Worm (Caenorhabditis elegans): ENCODE results near the gene rde-8.

rde-8 gene

ce11 chrIV:7121313-7122055 lies 18.4 kb upstream of the rde-8 start, which contains the start of the genes C34D4.10 and str-48:
Gene C34D4.10 (minus strand): TSS chrIV:7121413.
Gene str-48 (plus strand): TSS chrIV:7122005.
- no peak for TF ChIP-seq crh-2 (tag; optimal IDR thresholded peaks at IDR 0.05)
- TF ChIP-seq dmd-4 (tag; optimal IDR thresholded peaks at IDR 0.05): no peak
- TF ChIP-seq nhr-10 (tag; optimal IDR thresholded peaks at IDR 0.05): no peak
- TF ChIP-seq mbf-1 (tag; optimal IDR thresholded peaks at IDR 0.05): no peak
- TF ChIP-seq ceh-16 (tag; optimal IDR thresholded peaks at IDR 0.05): no peak
- TF ChIP-seq nhr-21 (tag; optimal IDR thresholded peaks at IDR 0.05): no peak

ce11 chrIV:7114599-7114998 lies 11.5 kb upstream of the rde-8 start, which contains the start of gene nas-8:
Gene nas-8 (plus strand): TSS chrIV:7114899.
- no peak for TF ChIP-seq sma-3 (GFP tag; optimal IDR thresholded peaks at IDR 0.05)
- TF ChIP-seq mdl-1 (tag; optimal IDR thresholded peaks at IDR 0.05): no peak
- TF ChIP-seq fos-1 (tag; optimal IDR thresholded peaks at IDR 0.05): peak; percentile 11
- no peak for TF ChIP-seq sma-9 (GFP tag; optimal IDR thresholded peaks at IDR 0.05)
- no peak for TF ChIP-seq sma-9 (tag; optimal IDR thresholded peaks at IDR 0.05)
- no peak for TF ChIP-seq nhr-237 (tag; optimal IDR thresholded peaks at IDR 0.05)
- TF ChIP-seq lsy-2 (tag; optimal IDR thresholded peaks at IDR 0.05): no peak
- TF ChIP-seq ztf-11 (tag; optimal IDR thresholded peaks at IDR 0.05): no peak
- no peak for TF ChIP-seq nhr-11 (tag; optimal IDR thresholded peaks at IDR 0.05)

ce11 chrIV:7111354-7111753 lies 8.3 kb upstream of the rde-8 start, which contains the start of the genes ZC477.7 and ssq-3:
Gene ZC477.7 (minus strand): TSS chrIV:7111454.
Gene ssq-3 (plus strand): TSS chrIV:7111604.
- TF ChIP-seq aly-2 (tag; optimal IDR thresholded peaks at IDR 0.05): no peak
- no peak for TF ChIP-seq lin-39 (tag; optimal IDR thresholded peaks at IDR 0.05)
- no peak for TF ChIP-seq unc-55 (GFP tag; optimal IDR thresholded peaks at IDR 0.05)
- TF ChIP-seq mbf-1 (tag; optimal IDR thresholded peaks at IDR 0.05): no peak
- no peak for TF ChIP-seq nhr-12 (tag; optimal IDR thresholded peaks at IDR 0.05)
- no peak for TF ChIP-seq nhr-25 (tag; optimal IDR thresholded peaks at IDR 0.05)
- no peak for TF ChIP-seq F13H6.1 (tag; optimal IDR thresholded peaks at IDR 0.05)
- TF ChIP-seq lsy-2 (tag; optimal IDR thresholded peaks at IDR 0.05): no peak
- TF ChIP-seq R02D3.7 (tag; optimal IDR thresholded peaks at IDR 0.05): no peak
- TF ChIP-seq C34F6.9 (tag; optimal IDR thresholded peaks at IDR 0.05): no peak
- no peak for TF ChIP-seq crh-2 (tag; optimal IDR thresholded peaks at IDR 0.05)
- TF ChIP-seq ama-1 (optimal IDR thresholded peaks at IDR 0.05): no peak
- no peak for TF ChIP-seq zag-1 (tag; optimal IDR thresholded peaks at IDR 0.05)
- no peak for TF ChIP-seq alr-1 (tag; optimal IDR thresholded peaks at IDR 0.05)
- no peak for TF ChIP-seq unc-62 (GFP tag; optimal IDR thresholded peaks at IDR 0.05)

ce11 chrIV:7107893-7108292 lies 4.8 kb upstream of the rde-8 start, which contains the start of gene ZC477.2:
Gene ZC477.2 (plus strand): TSS chrIV:7108193.
- TF ChIP-seq ZK546.5 (tag; optimal IDR thresholded peaks at IDR 0.05) (no peak), ztf-4 (tag; optimal IDR thresholded peaks at IDR 0.05) (no peak), dmd-4 (tag; optimal IDR thresholded peaks at IDR 0.05) (no peak), alr-1 (tag; optimal IDR thresholded peaks at IDR 0.05) (no peak), blmp-1 (tag; optimal IDR thresholded peaks at IDR 0.05; ENCODE audit: insufficient read depth) (no peak), nhr-237 (tag; optimal IDR thresholded peaks at IDR 0.05) (no peak), mdl-1 (tag; optimal IDR thresholded peaks at IDR 0.05) (no peak), nhr-21 (tag; optimal IDR thresholded peaks at IDR 0.05) (no peak), nhr-23 (tag; optimal IDR thresholded peaks at IDR 0.05) (no peak), lsy-2 (tag; optimal IDR thresholded peaks at IDR 0.05) (no peak), skn-1 (tag; optimal IDR thresholded peaks at IDR 0.05) (no peak), Y55F3AM.14 (GFP tag; optimal IDR thresholded peaks at IDR 0.05) (no peak), egl-27 (tag; optimal IDR thresholded peaks at IDR 0.05) (no peak), elt-3 (tag; optimal IDR thresholded peaks at IDR 0.05) (no peak), C34F6.9 (tag; optimal IDR thresholded peaks at IDR 0.05) (no peak), aly-2 (tag; optimal IDR thresholded peaks at IDR 0.05) (no peak)

ce11 chrIV:7099377-7099776 lies 3.7 kb downstream of the rde-8 start:
- TF ChIP-seq nhr-11 (tag; optimal IDR thresholded peaks at IDR 0.05) (no peak), nhr-21 (tag; optimal IDR thresholded peaks at IDR 0.05) (no peak), lin-11 (tag; optimal IDR thresholded peaks at IDR 0.05) (no peak), C34F6.9 (tag; optimal IDR thresholded peaks at IDR 0.05) (peak; percentile 40), F13H6.1 (tag; optimal IDR thresholded peaks at IDR 0.05) (peak; percentile 92), peb-1 (tag; optimal IDR thresholded peaks at IDR 0.05) (no peak), sma-9 (GFP tag; optimal IDR thresholded peaks at IDR 0.05) (peak; percentile 71), sma-9 (tag; optimal IDR thresholded peaks at IDR 0.05) (no peak), nhr-129 (tag; optimal IDR thresholded peaks at IDR 0.05) (peak; percentile 60), sma-3 (GFP tag; optimal IDR thresholded peaks at IDR 0.05) (no peak), gmeb-1 (tag; optimal IDR thresholded peaks at IDR 0.05) (no peak), skn-1 (tag; optimal IDR thresholded peaks at IDR 0.05) (no peak), lin-39 (tag; optimal IDR thresholded peaks at IDR 0.05) (no peak), blmp-1 (tag; optimal IDR thresholded peaks at IDR 0.05; ENCODE audit: insufficient read depth) (no peak), lsy-2 (tag; optimal IDR thresholded peaks at IDR 0.05) (peak in 1 of 2 experiments; percentile 53), fos-1 (tag; optimal IDR thresholded peaks at IDR 0.05) (peak; percentile 12), mdl-1 (tag; optimal IDR thresholded peaks at IDR 0.05) (no peak), egl-27 (tag; optimal IDR thresholded peaks at IDR 0.05) (no peak)
